ENCODE assay signal across 2 fruit fly cellular contexts in genomic region chr3L:19636821-19637460, dm6.
TF ChIP-seq lines count a peak whose summit lies in the region.

No protein-coding gene starts in this region.

TF ChIP-seq in whole organism, embryonic, 481 proteins besides CTCF, POLR2A, EP300 and RAD21 (continued from another document and continues in another):
- TF ChIP-seq CG6689 (GFP tag; IDR thresholded peaks at IDR 0.05; lab: Robert Waterston, UW) (no peak), Oli (tag; optimal IDR thresholded peaks at IDR 0.05; lab: Kevin White, UChicago) (peak; percentile 55), row (GFP tag; IDR thresholded peaks at IDR 0.05; lab: Robert Waterston, UW) (peak; percentile 66), CG1602 (GFP tag; optimal IDR thresholded peaks at IDR 0.05; lab: Kevin White, UChicago) (peak; percentile 70), sna (GFP tag; IDR thresholded peaks at IDR 0.05; lab: Robert Waterston, UW; ENCODE audit: partially characterized antibody) (no peak), Six4 (GFP tag; optimal IDR thresholded peaks at IDR 0.05; lab: Kevin White, UChicago) (peak; percentile 47), Spps (tag; optimal IDR thresholded peaks at IDR 0.05; lab: Kevin White, UChicago) (peak; percentile 79), grn (GFP tag; optimal IDR thresholded peaks at IDR 0.05; lab: Kevin White, UChicago) (peak; percentile 35), CG8924 (tag; optimal IDR thresholded peaks at IDR 0.05; lab: Kevin White, UChicago) (peak; percentile 80), ap (GFP tag; IDR thresholded peaks at IDR 0.05; lab: Robert Waterston, UW) (no peak), CG17385 (GFP tag; optimal IDR thresholded peaks at IDR 0.05; lab: Kevin White, UChicago) (peak; percentile 40), CG7271 (tag; optimal IDR thresholded peaks at IDR 0.05; lab: Kevin White, UChicago) (no peak), ewg (GFP tag; optimal IDR thresholded peaks at IDR 0.05; lab: Kevin White, UChicago) (peak; percentile 9), Nf-YA (GFP tag; IDR thresholded peaks at IDR 0.05; lab: Robert Waterston, UW) (no peak), CG3407 (GFP tag; optimal IDR thresholded peaks at IDR 0.05; lab: Kevin White, UChicago) (peak; percentile 21), ssp (GFP tag; IDR thresholded peaks at IDR 0.05; lab: Robert Waterston, UW) (no peak), unc-4 (GFP tag; IDR thresholded peaks at IDR 0.05; lab: Robert Waterston, UW; ENCODE audit: partially characterized antibody) (no peak), inv (GFP tag; IDR thresholded peaks at IDR 0.05; lab: Robert Waterston, UW; ENCODE audit: partially characterized antibody) (no peak), Hr39 (optimal IDR thresholded peaks at IDR 0.05; lab: Kevin White, UChicago) (no peak), CG4360 (GFP tag; IDR thresholded peaks at IDR 0.05; lab: Robert Waterston, UW) (no peak), CG30431 (GFP tag; optimal IDR thresholded peaks at IDR 0.05; lab: Kevin White, UChicago) (peak; percentile 59), kay (GFP tag; optimal IDR thresholded peaks at IDR 0.05; lab: Kevin White, UChicago) (peak; percentile 34), zfh2 (GFP tag; optimal IDR thresholded peaks at IDR 0.05; lab: Kevin White, UChicago) (no peak), CG2199 (GFP tag; IDR thresholded peaks at IDR 0.05; lab: Robert Waterston, UW) (peak; percentile 27; the same call in 1 of the 3 replicates), CG11695 (GFP tag; IDR thresholded peaks at IDR 0.05; lab: Robert Waterston, UW) (0 out of 3 replicates have a peak, but pooled peaks have one; percentile 28), CG30403 (GFP tag; optimal IDR thresholded peaks at IDR 0.05; lab: Kevin White, UChicago) (peak; percentile 54), CrebB (tag; optimal IDR thresholded peaks at IDR 0.05; lab: Kevin White, UChicago) (no peak), Elba2 (GFP tag; optimal IDR thresholded peaks at IDR 0.05; lab: Kevin White, UChicago) (peak; percentile 27), grau (tag; optimal IDR thresholded peaks at IDR 0.05; lab: Kevin White, UChicago) (peak; percentile 69), Ptx1 (GFP tag; IDR thresholded peaks at IDR 0.05; lab: Robert Waterston, UW) (no peak), Dref (GFP tag; IDR thresholded peaks at IDR 0.05; lab: Robert Waterston, UW) (no peak), CG3838 (GFP tag; optimal IDR thresholded peaks at IDR 0.05; lab: Kevin White, UChicago) (no peak), Pdp1 (GFP tag; optimal IDR thresholded peaks at IDR 0.05; lab: Kevin White, UChicago) (peak in 1 of 2 experiments; percentile 30), CG8359 (GFP tag; optimal IDR thresholded peaks at IDR 0.05; lab: Kevin White, UChicago; ENCODE audit: borderline replicate concordance) (peak; percentile 13), Abd-B (GFP tag; optimal IDR thresholded peaks at IDR 0.05; lab: Kevin White, UChicago) (peak; percentile 17), CG12769 (tag; optimal IDR thresholded peaks at IDR 0.05; lab: Kevin White, UChicago) (no peak), Ets65A (GFP tag; lab: Kevin White, UChicago) (no peak), NFAT (GFP tag; IDR thresholded peaks at IDR 0.05; lab: Robert Waterston, UW) (no peak), HHEX (GFP tag; optimal IDR thresholded peaks at IDR 0.05; lab: Kevin White, UChicago) (no peak), cg (GFP tag; optimal IDR thresholded peaks at IDR 0.05; lab: Kevin White, UChicago) (no peak), CG7963 (GFP tag; IDR thresholded peaks at IDR 0.05; lab: Robert Waterston, UW; ENCODE audit: partially characterized antibody) (no peak), CG15696 (tag; optimal IDR thresholded peaks at IDR 0.05; lab: Kevin White, UChicago) (peak; percentile 96), D (optimal IDR thresholded peaks at IDR 0.05; lab: Kevin White, UChicago) (peak; percentile 71), D (GFP tag; optimal IDR thresholded peaks at IDR 0.05; lab: Kevin White, UChicago) (peak; percentile 74), fd96Cb (tag; optimal IDR thresholded peaks at IDR 0.05; lab: Kevin White, UChicago) (peak; percentile 64), usp (GFP tag; optimal IDR thresholded peaks at IDR 0.05; lab: Kevin White, UChicago) (no peak), CG9932 (GFP tag; IDR thresholded peaks at IDR 0.05; lab: Robert Waterston, UW) (no peak), CG2712 (tag; optimal IDR thresholded peaks at IDR 0.05; lab: Kevin White, UChicago) (peak; percentile 90), sug (tag; optimal IDR thresholded peaks at IDR 0.05; lab: Kevin White, UChicago) (no peak), CG17186 (GFP tag; optimal IDR thresholded peaks at IDR 0.05; lab: Kevin White, UChicago) (no peak), Fer2 (tag; optimal IDR thresholded peaks at IDR 0.05; lab: Kevin White, UChicago) (no peak), Stat92E (GFP tag; optimal IDR thresholded peaks at IDR 0.05; lab: Kevin White, UChicago) (peak in 1 of 3 experiments; percentile 66), CG4730 (GFP tag; IDR thresholded peaks at IDR 0.05; lab: Robert Waterston, UW) (no peak), PHDP (tag; optimal IDR thresholded peaks at IDR 0.05; lab: Kevin White, UChicago) (peak; percentile 3), zen2 (GFP tag; IDR thresholded peaks at IDR 0.05; lab: Robert Waterston, UW; ENCODE audit: partially characterized antibody) (no peak), toy (GFP tag; IDR thresholded peaks at IDR 0.05; lab: Robert Waterston, UW) (no peak), pros (GFP tag; optimal IDR thresholded peaks at IDR 0.05; lab: Kevin White, UChicago) (peak; percentile 49), nom (GFP tag; optimal IDR thresholded peaks at IDR 0.05; lab: Kevin White, UChicago) (no peak), dan (GFP tag; IDR thresholded peaks at IDR 0.05; lab: Robert Waterston, UW) (no peak), CG11504 (tag; optimal IDR thresholded peaks at IDR 0.05; lab: Kevin White, UChicago) (peak; percentile 47), dimm (GFP tag; IDR thresholded peaks at IDR 0.05; lab: Robert Waterston, UW) (no peak), ham (GFP tag; IDR thresholded peaks at IDR 0.05; lab: Robert Waterston, UW) (no peak), CG31388 (GFP tag; optimal IDR thresholded peaks at IDR 0.05; lab: Kevin White, UChicago) (no peak), sc (optimal IDR thresholded peaks at IDR 0.05; lab: Kevin White, UChicago) (no peak), sc (GFP tag; optimal IDR thresholded peaks at IDR 0.05; lab: Kevin White, UChicago) (peak; percentile 51), Hr51 (GFP tag; optimal IDR thresholded peaks at IDR 0.05; lab: Kevin White, UChicago) (no peak), al (GFP tag; IDR thresholded peaks at IDR 0.05; lab: Robert Waterston, UW) (no peak), CG7987 (GFP tag; optimal IDR thresholded peaks at IDR 0.05; lab: Kevin White, UChicago) (no peak)

TF ChIP-seq in whole organism, prepupa, 60 proteins besides CTCF, POLR2A, EP300 and RAD21 (continued from another document):
- TF ChIP-seq pdm3 (GFP tag; optimal IDR thresholded peaks at IDR 0.05; lab: Kevin White, UChicago) (peak; percentile 16), OdsH (GFP tag; optimal IDR thresholded peaks at IDR 0.05; lab: Kevin White, UChicago) (peak; percentile 13), CG9139 (GFP tag; optimal IDR thresholded peaks at IDR 0.05; lab: Kevin White, UChicago) (no peak), CG6808 (GFP tag; optimal IDR thresholded peaks at IDR 0.05; lab: Kevin White, UChicago) (peak; percentile 17), CG6276 (GFP tag; optimal IDR thresholded peaks at IDR 0.05; lab: Kevin White, UChicago) (no peak), Blimp-1 (GFP tag; optimal IDR thresholded peaks at IDR 0.05; lab: Kevin White, UChicago) (no peak), Smox (GFP tag; optimal IDR thresholded peaks at IDR 0.05; lab: Kevin White, UChicago) (peak; percentile 22), fkh (GFP tag; optimal IDR thresholded peaks at IDR 0.05; lab: Kevin White, UChicago) (peak; percentile 67)
